Worm (Caenorhabditis elegans): ENCODE results near the gene rme-1.

ce11 chrV:6259139-6259538, 50.5 kb downstream of the rme-1 start, which contains the start of gene K08B12.1:
- TF ChIP-seq unc-62 (GFP tag; optimal IDR thresholded peaks at IDR 0.05) (no peak), ztf-4 (tag; optimal IDR thresholded peaks at IDR 0.05) (no peak), mdl-1 (tag; optimal IDR thresholded peaks at IDR 0.05) (no peak), elt-3 (tag; optimal IDR thresholded peaks at IDR 0.05) (no peak), nhr-25 (tag; optimal IDR thresholded peaks at IDR 0.05) (no peak), pha-4 (tag; optimal IDR thresholded peaks at IDR 0.05) (no peak), nhr-76 (tag; optimal IDR thresholded peaks at IDR 0.05) (no peak), nhr-11 (tag; optimal IDR thresholded peaks at IDR 0.05) (no peak), pqm-1 (tag; optimal IDR thresholded peaks at IDR 0.05) (no peak), unc-39 (tag; optimal IDR thresholded peaks at IDR 0.05) (no peak), lin-39 (tag; optimal IDR thresholded peaks at IDR 0.05) (no peak), snpc-4 (tag; optimal IDR thresholded peaks at IDR 0.05) (no peak), ama-1 (optimal IDR thresholded peaks at IDR 0.05) (no peak), lin-15B (tag; optimal IDR thresholded peaks at IDR 0.05) (no peak)
